Fruit fly (Drosophila melanogaster): ENCODE data around the gene pzg.

The pzg gene

dm6 chr3L:21279876-21280566, 5.9 kb upstream of the pzg start, which contains the start of gene AcCoAS (continued):
- TF ChIP-seq zen (tag; optimal IDR thresholded peaks at IDR 0.05), result no peak
- TF ChIP-seq CG2678 (tag; optimal IDR thresholded peaks at IDR 0.05), result peak; percentile 54
- TF ChIP-seq gcm (GFP tag; optimal IDR thresholded peaks at IDR 0.05), result no peak
- TF ChIP-seq CG1024 (GFP tag; IDR thresholded peaks at IDR 0.05), result no peak
- peak; percentile 1 for TF ChIP-seq Blimp-1 (GFP tag; optimal IDR thresholded peaks at IDR 0.05)
- no peak for TF ChIP-seq sqz (GFP tag; optimal IDR thresholded peaks at IDR 0.05)
- TF ChIP-seq onecut (GFP tag; IDR thresholded peaks at IDR 0.05), result no peak
- peak; percentile 60 for TF ChIP-seq nau (GFP tag; optimal IDR thresholded peaks at IDR 0.05)
- TF ChIP-seq Lpt (GFP tag; optimal IDR thresholded peaks at IDR 0.05), result no peak
- no peak for TF ChIP-seq Vsx1 (GFP tag; optimal IDR thresholded peaks at IDR 0.05)
- TF ChIP-seq az2 (GFP tag; optimal IDR thresholded peaks at IDR 0.05), result no peak
- no peak for TF ChIP-seq CG17186 (GFP tag; optimal IDR thresholded peaks at IDR 0.05)
- no peak for TF ChIP-seq sc (optimal IDR thresholded peaks at IDR 0.05)
- no peak for TF ChIP-seq sc (GFP tag; optimal IDR thresholded peaks at IDR 0.05)
- no peak for TF ChIP-seq Taf1 (GFP tag; IDR thresholded peaks at IDR 0.05)
- no peak for TF ChIP-seq CG10959 (GFP tag; IDR thresholded peaks at IDR 0.05)
- TF ChIP-seq HLHmδ (GFP tag; optimal IDR thresholded peaks at IDR 0.05), result no peak
- peak in 1 of 2 experiments; percentile 51 for TF ChIP-seq Hr78 (GFP tag; optimal IDR thresholded peaks at IDR 0.05)
- TF ChIP-seq lab (GFP tag; optimal IDR thresholded peaks at IDR 0.05), result peak; percentile 78
- no peak for TF ChIP-seq E2f1 (GFP tag; IDR thresholded peaks at IDR 0.05)
- TF ChIP-seq bbx (GFP tag; IDR thresholded peaks at IDR 0.05; ENCODE audit: partially characterized antibody), result peak; percentile 30; the same call in 1 of the 2 replicates
- TF ChIP-seq CG14050 (GFP tag; IDR thresholded peaks at IDR 0.05), result no peak
- peak; percentile 93 for TF ChIP-seq Med (GFP tag)
- no peak for TF ChIP-seq toy (GFP tag; IDR thresholded peaks at IDR 0.05)
- no peak for TF ChIP-seq chif (GFP tag; optimal IDR thresholded peaks at IDR 0.05)
- no peak for TF ChIP-seq CG31365 (tag; optimal IDR thresholded peaks at IDR 0.05)
- TF ChIP-seq cg (GFP tag; optimal IDR thresholded peaks at IDR 0.05), result no peak
- peak; percentile 14 for TF ChIP-seq CG2712 (tag; optimal IDR thresholded peaks at IDR 0.05)
- no peak for TF ChIP-seq Stat92E (GFP tag; optimal IDR thresholded peaks at IDR 0.05)
- no peak for TF ChIP-seq CG18764 (GFP tag; optimal IDR thresholded peaks at IDR 0.05)
- peak; percentile 5 for TF ChIP-seq org-1 (GFP tag; optimal IDR thresholded peaks at IDR 0.05)
- TF ChIP-seq CG14014 (GFP tag; IDR thresholded peaks at IDR 0.05), result peak; percentile 50; the same call in 1 of the 2 replicates
- TF ChIP-seq vnd (GFP tag; IDR thresholded peaks at IDR 0.05; ENCODE audit: partially characterized antibody), result no peak
- no peak for TF ChIP-seq CG7745 (tag; optimal IDR thresholded peaks at IDR 0.05)
- TF ChIP-seq ab (GFP tag; optimal IDR thresholded peaks at IDR 0.05), result no peak
- no peak for TF ChIP-seq CG17328 (GFP tag; IDR thresholded peaks at IDR 0.05)
- TF ChIP-seq her (GFP tag; optimal IDR thresholded peaks at IDR 0.05), result peak; percentile 36
- peak; percentile 10 for TF ChIP-seq CG17568 (GFP tag; optimal IDR thresholded peaks at IDR 0.05)
- peak; percentile 30 for TF ChIP-seq CG13424 (tag; optimal IDR thresholded peaks at IDR 0.05)
- no peak for TF ChIP-seq stwl (tag; optimal IDR thresholded peaks at IDR 0.05)
- TF ChIP-seq CHES-1-like (GFP tag; optimal IDR thresholded peaks at IDR 0.05), result peak; percentile 2
- TF ChIP-seq disco-r (GFP tag; optimal IDR thresholded peaks at IDR 0.05), result no peak
- TF ChIP-seq CG7271 (tag; optimal IDR thresholded peaks at IDR 0.05), result no peak
- no peak for TF ChIP-seq Gsc (GFP tag; IDR thresholded peaks at IDR 0.05)
- TF ChIP-seq Usf (GFP tag; optimal IDR thresholded peaks at IDR 0.05), result no peak
- TF ChIP-seq nerfin-2 (GFP tag; IDR thresholded peaks at IDR 0.05; ENCODE audit: partially characterized antibody), result no peak
- no peak for TF ChIP-seq kah (GFP tag; optimal IDR thresholded peaks at IDR 0.05)
- TF ChIP-seq zfh2 (GFP tag; optimal IDR thresholded peaks at IDR 0.05), result peak; percentile 54
- TF ChIP-seq CG10366 (GFP tag; IDR thresholded peaks at IDR 0.05), result no peak

Data from whole organism, embryonic.